Worm (Caenorhabditis elegans) whole organism, late embryonic: ENCODE results near the gene C29F3.7.

Source experiments
- ama-1 ChIP-seq: fragments of 150-350 bp; optimal IDR thresholded peaks from 2 replicates; lab custom pipeline; 2014
- ceh-48 ChIP-seq: sonication (generic microtip); optimal IDR thresholded peaks from 2 replicates; lab custom pipeline; 2016; ENCODE audit warnings: missing genetic modification characterization, inconsistent platforms, missing compliant biosample characterization
- pqm-1 ChIP-seq: sonication (generic microtip); optimal IDR thresholded peaks from 2 replicates; lab custom pipeline; 2016; ENCODE audit warnings: missing genetic modification characterization, missing compliant biosample characterization
- sox-4 ChIP-seq: sonication (generic microtip); optimal IDR thresholded peaks from 2 replicates; lab custom pipeline; 2017; ENCODE audit warnings: mild to moderate bottlenecking, missing genetic modification characterization, inconsistent platforms, missing compliant biosample characterization

ce11 chrV:15384733-15385132 lies 30.0 kb downstream of the C29F3.7 start, which contains the start of gene str-102:
- no peak for TF ChIP-seq sox-4 (tag; lab: Kevin White, UChicago)
- no peak for TF ChIP-seq ceh-48 (tag; lab: Kevin White, UChicago)
- no peak for TF ChIP-seq pqm-1
- TF ChIP-seq ama-1 (lab: Kevin White, UChicago) = no peak
